Worm (Caenorhabditis elegans) whole organism, early embryonic: Measurements from ENCODE around the gene C39B5.10.

Experiments used
- hmbx-1 ChIP-seq: sonication (generic microtip); optimal IDR thresholded peaks from 2 replicates; lab custom pipeline; 2016; ENCODE audit warnings: mild to moderate bottlenecking, missing genetic modification characterization, missing compliant biosample characterization
- tbx-37 ChIP-seq: fragments of 200-800 bp; sonication (Bioruptor generic); conservative IDR thresholded peaks from 2 replicates; pipeline ENCODE4 v1.3.6; 2022; ENCODE audit warnings: missing genetic modification reagents, missing genetic modification characterization, missing compliant biosample characterization
- tra-4 ChIP-seq: sonication (generic microtip); optimal IDR thresholded peaks from 2 replicates; lab custom pipeline; 2017; ENCODE audit warnings: missing genetic modification characterization, missing compliant biosample characterization

DNA sequence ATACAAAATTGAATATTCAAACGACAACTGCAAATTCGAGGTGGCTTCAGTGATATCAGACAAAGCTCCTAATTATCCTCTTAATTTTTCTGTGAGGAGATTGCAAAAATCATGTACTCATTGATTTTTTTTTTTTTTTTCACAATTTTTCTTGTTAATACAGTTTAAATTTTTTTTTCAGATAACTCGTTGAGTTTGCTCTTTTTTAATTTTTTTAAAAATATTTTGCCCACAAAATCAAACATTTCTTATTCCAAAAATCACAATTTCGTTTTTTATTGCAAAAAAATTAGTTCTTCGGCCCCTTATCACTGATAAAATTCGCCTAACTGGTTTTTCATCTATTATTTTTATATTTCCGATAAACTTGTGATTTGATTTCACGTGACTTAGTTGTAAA is 37.4 kb upstream of the C39B5.10 start, which contains the start of gene Y54F10BM.21:
- TF ChIP-seq tbx-37 (no peak), hmbx-1 (no peak), tra-4 (tag; lab: Kevin White, UChicago) (no peak)
